Worm (Caenorhabditis elegans) whole organism, late embryonic: Measurements from ENCODE around the gene srr-9.

Experiments used
- C08G9.2 ChIP-seq: sonication (generic microtip); optimal IDR thresholded peaks from 2 replicates; lab custom pipeline; 2016; ENCODE audit warnings: mild to moderate bottlenecking, missing genetic modification characterization, moderate library complexity, missing compliant biosample characterization
- C38D4.7 ChIP-seq: fragments of 200-800 bp; sonication (Bioruptor generic); optimal IDR thresholded peaks from 2 replicates; lab custom pipeline; 2018; ENCODE audit warnings: mild to moderate bottlenecking, missing genetic modification characterization, moderate library complexity, missing compliant biosample characterization
- K02D7.2 ChIP-seq: sonication (generic microtip); optimal IDR thresholded peaks from 2 replicates; lab custom pipeline; 2017; ENCODE audit warnings: mild to moderate bottlenecking, missing genetic modification characterization, missing compliant biosample characterization
- K09A11.1 ChIP-seq: sonication (generic microtip); optimal IDR thresholded peaks from 2 replicates; lab custom pipeline; 2017; ENCODE audit warnings: antibody characterized with exemption, mild to moderate bottlenecking, missing genetic modification characterization, missing compliant biosample characterization; ENCODE audit not compliant: insufficient read depth
- T23F11.4 ChIP-seq: fragments of 200-800 bp; sonication (Bioruptor generic); optimal IDR thresholded peaks from 2 replicates; lab custom pipeline; 2018; ENCODE audit warnings: mild to moderate bottlenecking, missing genetic modification characterization, missing compliant biosample characterization
- ahr-1 ChIP-seq: sonication (generic microtip); optimal IDR thresholded peaks from 2 replicates; lab custom pipeline; 2016; ENCODE audit warnings: missing genetic modification characterization, missing compliant biosample characterization
- ama-1 ChIP-seq: fragments of 150-350 bp; optimal IDR thresholded peaks from 2 replicates; lab custom pipeline; 2014
- ceh-14 ChIP-seq: sonication (generic microtip); optimal IDR thresholded peaks from 2 replicates; lab custom pipeline; 2016; ENCODE audit warnings: missing genotype, missing genetic modification characterization, missing compliant biosample characterization
- ceh-19 ChIP-seq: fragments of 200-800 bp; sonication (Bioruptor generic); optimal IDR thresholded peaks from 2 replicates; lab custom pipeline; 2018; ENCODE audit warnings: mild to moderate bottlenecking, missing genetic modification characterization, missing compliant biosample characterization
- ceh-2 ChIP-seq: sonication (generic microtip); optimal IDR thresholded peaks from 2 replicates; lab custom pipeline; 2016; ENCODE audit warnings: missing genotype, missing genetic modification characterization, missing compliant biosample characterization
- ceh-22 ChIP-seq: sonication (generic microtip); optimal IDR thresholded peaks from 2 replicates; lab custom pipeline; 2017; ENCODE audit warnings: missing biosample characterization, missing genetic modification characterization
- ceh-34 ChIP-seq: sonication (generic microtip); optimal IDR thresholded peaks from 2 replicates; lab custom pipeline; 2016; ENCODE audit warnings: mild to moderate bottlenecking, missing genetic modification characterization, missing compliant biosample characterization
- ceh-45 ChIP-seq: fragments of 200-800 bp; sonication (Bioruptor generic); IDR thresholded peaks from 2 replicates; pipeline ENCODE4 v1.3.6; 2022; ENCODE audit warnings: missing genetic modification reagents, missing genetic modification characterization, missing compliant biosample characterization
- ceh-6 ChIP-seq: fragments of 200-800 bp; sonication (Bioruptor generic); optimal IDR thresholded peaks from 2 replicates; lab custom pipeline; 2018; ENCODE audit warnings: mild to moderate bottlenecking, missing genetic modification characterization, missing compliant biosample characterization
- che-1 ChIP-seq: sonication (generic microtip); optimal IDR thresholded peaks from 2 replicates; lab custom pipeline; 2016; ENCODE audit warnings: mild to moderate bottlenecking, missing genetic modification characterization, missing compliant biosample characterization
- elt-4 ChIP-seq: sonication (generic microtip); optimal IDR thresholded peaks from 2 replicates; lab custom pipeline; 2016; ENCODE audit warnings: missing genetic modification characterization, missing compliant biosample characterization
- ets-4 ChIP-seq: sonication (generic microtip); optimal IDR thresholded peaks from 2 replicates; lab custom pipeline; 2016; ENCODE audit warnings: missing genetic modification characterization, missing compliant biosample characterization
- eyg-1 ChIP-seq: sonication (generic microtip); optimal IDR thresholded peaks from 2 replicates; lab custom pipeline; 2016; ENCODE audit warnings: missing genotype, missing genetic modification characterization, missing compliant biosample characterization
- fkh-6 ChIP-seq: sonication (generic microtip); optimal IDR thresholded peaks from 2 replicates; lab custom pipeline; 2016; ENCODE audit warnings: missing genetic modification characterization, missing compliant biosample characterization
- gmeb-2 ChIP-seq: sonication (generic microtip); optimal IDR thresholded peaks from 2 replicates; lab custom pipeline; 2016; ENCODE audit warnings: missing genetic modification characterization, inconsistent platforms, missing compliant biosample characterization
- hlh-30 ChIP-seq: sonication (generic microtip); optimal IDR thresholded peaks from 2 replicates; lab custom pipeline; 2017; ENCODE audit warnings: antibody characterized with exemption, missing genetic modification characterization, missing compliant biosample characterization; ENCODE audit not compliant: insufficient read depth
- hlh-8 ChIP-seq: sonication (generic microtip); optimal IDR thresholded peaks from 2 replicates; lab custom pipeline; 2016; ENCODE audit warnings: missing genotype, missing genetic modification characterization, missing compliant biosample characterization
- madf-2 ChIP-seq: sonication (generic microtip); optimal IDR thresholded peaks from 2 replicates; lab custom pipeline; 2017; ENCODE audit warnings: missing genetic modification characterization, missing compliant biosample characterization
- nhr-232 ChIP-seq: sonication (generic microtip); optimal IDR thresholded peaks from 2 replicates; lab custom pipeline; 2016; ENCODE audit warnings: missing genetic modification characterization, missing compliant biosample characterization
- npax-4 ChIP-seq: sonication (generic microtip); optimal IDR thresholded peaks from 2 replicates; lab custom pipeline; 2016; ENCODE audit warnings: missing genetic modification characterization, missing compliant biosample characterization
- pag-3 ChIP-seq: sonication (generic microtip); optimal IDR thresholded peaks from 2 replicates; lab custom pipeline; 2016; ENCODE audit warnings: missing compliant biosample characterization, missing genetic modification characterization, borderline replicate concordance
- pax-1 ChIP-seq: fragments of 150-350 bp; optimal IDR thresholded peaks from 2 replicates; lab custom pipeline; 2014; ENCODE audit warnings: missing biosample characterization, missing genetic modification characterization
- pha-2 ChIP-seq: sonication (generic microtip); optimal IDR thresholded peaks from 2 replicates; lab custom pipeline; 2017; ENCODE audit warnings: mild to moderate bottlenecking, missing genetic modification characterization, missing compliant biosample characterization
- pqm-1 ChIP-seq: sonication (generic microtip); optimal IDR thresholded peaks from 2 replicates; lab custom pipeline; 2016; ENCODE audit warnings: missing genetic modification characterization, missing compliant biosample characterization
- ref-2 ChIP-seq: sonication (generic microtip); optimal IDR thresholded peaks from 2 replicates; lab custom pipeline; 2016; ENCODE audit warnings: missing genetic modification characterization, missing compliant biosample characterization
- sdc-2 ChIP-seq: sonication (generic microtip); optimal IDR thresholded peaks from 2 replicates; lab custom pipeline; 2016; ENCODE audit warnings: missing genotype, missing genetic modification characterization, missing compliant biosample characterization
- sox-4 ChIP-seq: sonication (generic microtip); optimal IDR thresholded peaks from 2 replicates; lab custom pipeline; 2017; ENCODE audit warnings: mild to moderate bottlenecking, missing genetic modification characterization, inconsistent platforms, missing compliant biosample characterization
- tbx-2 ChIP-seq: sonication (generic microtip); optimal IDR thresholded peaks from 2 replicates; lab custom pipeline; 2016; ENCODE audit warnings: missing genetic modification characterization, missing compliant biosample characterization
- ttx-3 ChIP-seq: sonication (generic microtip); optimal IDR thresholded peaks from 2 replicates; lab custom pipeline; 2016; ENCODE audit warnings: missing genetic modification reagents, missing genetic modification characterization, missing compliant biosample characterization
- unc-86 ChIP-seq: sonication (generic microtip); optimal IDR thresholded peaks from 2 replicates; lab custom pipeline; 2016; ENCODE audit warnings: missing genetic modification characterization, missing compliant biosample characterization
- zip-5 ChIP-seq: sonication (generic microtip); optimal IDR thresholded peaks from 2 replicates; lab custom pipeline; 2016; ENCODE audit warnings: missing genetic modification characterization, missing compliant biosample characterization
- ztf-16 ChIP-seq: sonication (generic microtip); optimal IDR thresholded peaks from 2 replicates; lab custom pipeline; 2017; ENCODE audit warnings: missing genetic modification characterization, missing compliant biosample characterization

Gene srr-9

ce11 chrV:7735319-7735718 is 2.5 kb upstream of the srr-9 start, which contains the start of gene srr-10:
TSS of gene srr-10 (plus strand) at chrV:7735619.
- no peak for TF ChIP-seq ets-4 (tag; lab: Kevin White, UChicago)
- TF ChIP-seq, all 69 proteins: peak for 0

DNA sequence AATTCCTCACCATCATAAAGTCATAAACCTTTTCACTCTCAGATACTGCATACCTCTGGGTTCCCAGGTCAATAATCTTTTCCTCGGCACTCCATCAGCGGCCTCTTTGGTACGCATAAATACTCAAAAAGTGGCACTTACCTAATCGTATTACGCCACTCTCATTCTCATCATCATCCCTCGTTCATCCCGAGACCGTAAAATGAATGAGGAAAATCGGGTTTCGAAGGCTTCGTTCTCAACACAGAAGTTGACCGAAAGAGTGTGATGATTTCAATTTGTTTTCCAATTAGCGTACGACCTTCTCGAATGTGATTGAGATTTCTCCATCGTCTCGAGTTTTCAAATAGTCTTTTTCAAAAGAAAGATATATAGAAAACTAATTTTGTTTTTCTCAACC is 2.1 kb downstream of the srr-9 start:
- no peak for TF ChIP-seq ceh-14 (tag; lab: Kevin White, UChicago)
- TF ChIP-seq sox-4 (tag; lab: Kevin White, UChicago): no peak
- TF ChIP-seq unc-86: no peak
- TF ChIP-seq ttx-3 (tag; lab: Kevin White, UChicago): no peak
- no peak for TF ChIP-seq npax-4 (tag; lab: Kevin White, UChicago)
- no peak for TF ChIP-seq ceh-19
- TF ChIP-seq ceh-2: no peak
- TF ChIP-seq nhr-232: no peak
- no peak for TF ChIP-seq gmeb-2 (tag; lab: Kevin White, UChicago)
- TF ChIP-seq eyg-1: no peak
- no peak for TF ChIP-seq C08G9.2 (tag; lab: Kevin White, UChicago)
- no peak for TF ChIP-seq sdc-2 (tag; lab: Kevin White, UChicago)
- TF ChIP-seq ama-1 (lab: Kevin White, UChicago): no peak
- TF ChIP-seq pag-3: no peak
- no peak for TF ChIP-seq pha-2
- TF ChIP-seq, all 69 proteins: peak for 0

- TF ChIP-seq C08G9.2 (tag; lab: Kevin White, UChicago) (no peak), madf-2 (tag; lab: Kevin White, UChicago) (no peak), T23F11.4 (GFP tag; lab: Kevin White, UChicago) (no peak)
Observed at ce11 chrV:7741918-7742317, 4.1 kb downstream of the srr-9 start.

- TF ChIP-seq ceh-2 (no peak), C08G9.2 (tag; lab: Kevin White, UChicago) (no peak), ref-2 (tag; lab: Kevin White, UChicago) (no peak), nhr-232 (no peak), pqm-1 (no peak), ceh-6 (GFP tag; lab: Kevin White, UChicago) (no peak), C38D4.7 (no peak), hlh-30 (tag; lab: Kevin White, UChicago) (no peak), tbx-2 (tag; lab: Kevin White, UChicago) (no peak), unc-86 (no peak), sdc-2 (tag; lab: Kevin White, UChicago) (no peak), zip-5 (no peak), ahr-1 (no peak), ets-4 (tag; lab: Kevin White, UChicago) (no peak), ceh-34 (tag; lab: Kevin White, UChicago) (no peak), fkh-6 (no peak), madf-2 (tag; lab: Kevin White, UChicago) (no peak), ama-1 (lab: Kevin White, UChicago) (no peak)
Observed at ce11 chrV:7742485-7742959, 4.7 kb downstream of the srr-9 start, which contains the start of gene fbxl-5. TSS of gene fbxl-5 (plus strand) at chrV:7742909.

DNA sequence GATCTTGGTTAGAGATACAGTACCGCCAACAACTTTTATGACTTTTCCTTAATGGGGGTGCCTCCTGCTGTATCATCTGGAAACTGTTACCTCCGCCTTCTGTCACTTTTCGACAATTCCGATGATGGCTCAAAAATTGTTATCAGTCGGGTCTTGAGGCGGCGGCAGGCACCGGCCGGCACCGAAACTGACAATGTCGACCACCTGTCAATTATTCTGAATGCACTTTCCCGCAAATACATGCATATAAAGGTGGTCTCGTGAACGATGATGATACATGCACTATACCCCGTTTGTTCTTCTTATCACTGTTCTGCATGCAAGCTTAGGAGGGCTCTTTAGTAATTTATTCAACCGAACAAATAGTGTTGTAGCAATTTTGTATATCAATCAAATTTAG is 6.3 kb downstream of the srr-9 start:
- no peak for TF ChIP-seq K09A11.1 (tag; lab: Kevin White, UChicago)
- no peak for TF ChIP-seq K02D7.2
- no peak for TF ChIP-seq sdc-2 (tag; lab: Kevin White, UChicago)
- TF ChIP-seq hlh-8 (tag; lab: Kevin White, UChicago): no peak
- no peak for TF ChIP-seq tbx-2 (tag; lab: Kevin White, UChicago)
- no peak for TF ChIP-seq elt-4
- no peak for TF ChIP-seq ceh-45 (GFP tag; lab: Robert Waterston, UW)

DNA sequence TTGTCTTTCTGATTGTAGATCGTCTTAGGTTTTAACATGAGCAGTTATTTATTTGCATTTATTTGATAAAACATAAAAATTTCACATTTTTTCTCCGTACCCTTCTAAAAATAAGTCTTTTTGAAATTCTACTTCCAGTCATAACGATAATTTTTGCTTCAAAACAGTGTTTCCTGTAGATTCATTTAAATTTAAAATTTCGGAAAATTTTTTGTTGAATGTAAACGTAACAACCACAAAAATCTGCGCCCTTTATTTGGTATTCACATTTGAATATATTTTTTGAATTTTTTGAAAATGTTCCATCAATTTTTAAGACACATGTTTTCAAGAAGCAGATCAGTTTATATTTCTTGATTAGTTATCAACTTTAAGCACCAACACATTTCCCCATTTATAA is 7.6 kb downstream of the srr-9 start:
- no peak for TF ChIP-seq pax-1 (tag; lab: Kevin White, UChicago)
- TF ChIP-seq ceh-22 (tag; lab: Kevin White, UChicago): no peak
- TF ChIP-seq ceh-2: no peak
- no peak for TF ChIP-seq ets-4 (tag; lab: Kevin White, UChicago)
- no peak for TF ChIP-seq ztf-16
- TF ChIP-seq che-1 (tag; lab: Kevin White, UChicago): no peak
